Fruit fly (Drosophila melanogaster): ENCODE measurements around the gene rg.
A peak's percentile ranks its signal among the peaks of the same experiment; 100 is the strongest.

rg gene

dm6 chrX:5058688-5059087 is 26.9 kb upstream of the rg start (continued):
- TF ChIP-seq prd (optimal IDR thresholded peaks at IDR 0.05) (no peak), prd (GFP tag; IDR thresholded peaks at IDR 0.05) (0 out of 3 replicates have a peak, but pooled peaks have one; percentile 38), onecut (GFP tag; IDR thresholded peaks at IDR 0.05) (no peak), H15 (GFP tag; IDR thresholded peaks at IDR 0.05) (no peak), CG13624 (GFP tag; optimal IDR thresholded peaks at IDR 0.05) (no peak), CG11456 (GFP tag; IDR thresholded peaks at IDR 0.05) (no peak), CG1647 (GFP tag; optimal IDR thresholded peaks at IDR 0.05) (no peak), BEAF-32 (GFP tag; optimal IDR thresholded peaks at IDR 0.05) (no peak), Atf3 (GFP tag; optimal IDR thresholded peaks at IDR 0.05) (no peak), Vsx1 (GFP tag; optimal IDR thresholded peaks at IDR 0.05) (no peak), CG9727 (GFP tag; optimal IDR thresholded peaks at IDR 0.05) (no peak), CG17912 (GFP tag; optimal IDR thresholded peaks at IDR 0.05) (no peak), CG6854 (GFP tag; optimal IDR thresholded peaks at IDR 0.05) (no peak)

DNA sequence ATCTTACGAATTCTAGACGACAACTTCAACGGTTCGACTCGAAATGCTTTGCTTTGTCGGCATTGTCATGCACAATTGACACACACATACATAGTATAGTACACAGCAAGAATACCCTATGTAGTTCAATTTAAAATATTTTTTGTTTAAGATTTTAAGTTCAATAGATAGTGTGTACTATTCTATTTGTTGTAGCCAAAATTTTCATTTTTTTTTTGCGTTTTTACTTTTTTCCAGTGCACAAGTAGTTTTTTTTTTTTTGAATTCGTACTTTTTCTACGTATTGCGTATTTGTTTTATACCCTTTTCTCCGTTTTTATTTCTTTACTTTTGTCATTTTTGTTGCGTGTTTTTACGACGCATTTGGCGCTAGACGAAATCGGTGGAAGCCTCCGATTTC is 23.6 kb upstream of the rg start:
- TF ChIP-seq CG16815 (GFP tag; optimal IDR thresholded peaks at IDR 0.05) (peak; percentile 5), CG7839 (tag; optimal IDR thresholded peaks at IDR 0.05) (peak; percentile 36), al (GFP tag; IDR thresholded peaks at IDR 0.05) (0 out of 2 replicates have a peak, but pooled peaks have one; percentile 23), CG15514 (GFP tag; optimal IDR thresholded peaks at IDR 0.05) (no peak), ttk (GFP tag; IDR thresholded peaks at IDR 0.05) (no peak), Xbp1 (GFP tag; optimal IDR thresholded peaks at IDR 0.05) (peak; percentile 9), CG10565 (GFP tag; optimal IDR thresholded peaks at IDR 0.05) (no peak), bigmax (GFP tag; optimal IDR thresholded peaks at IDR 0.05) (no peak), sr (GFP tag; IDR thresholded peaks at IDR 0.05) (no peak), Xrp1 (GFP tag; IDR thresholded peaks at IDR 0.05) (peak; percentile 47; the same call in 1 of the 2 replicates), eve (GFP tag; optimal IDR thresholded peaks at IDR 0.05) (peak in 1 of 2 experiments; percentile 3), Myb (GFP tag; optimal IDR thresholded peaks at IDR 0.05) (no peak), ftz-f1 (GFP tag; optimal IDR thresholded peaks at IDR 0.05) (no peak), CG4820 (GFP tag; optimal IDR thresholded peaks at IDR 0.05) (no peak), CG3838 (GFP tag; optimal IDR thresholded peaks at IDR 0.05) (no peak), B-H1 (GFP tag; IDR thresholded peaks at IDR 0.05) (peak; percentile 36; the same call in 2 of the 3 replicates), klu (GFP tag; IDR thresholded peaks at IDR 0.05) (no peak), Jarid2 (GFP tag; optimal IDR thresholded peaks at IDR 0.05) (no peak), gt (GFP tag; IDR thresholded peaks at IDR 0.05) (no peak), phol (tag; optimal IDR thresholded peaks at IDR 0.05) (peak; percentile 14), gce (GFP tag; IDR thresholded peaks at IDR 0.05) (0 out of 3 replicates have a peak, but pooled peaks have one; percentile 15), CG17802 (tag; optimal IDR thresholded peaks at IDR 0.05) (no peak), row (GFP tag; IDR thresholded peaks at IDR 0.05) (peak; percentile 61), CG17186 (GFP tag; optimal IDR thresholded peaks at IDR 0.05) (no peak), CG9932 (GFP tag; IDR thresholded peaks at IDR 0.05) (peak; percentile 59), sc (optimal IDR thresholded peaks at IDR 0.05) (no peak), sc (GFP tag; optimal IDR thresholded peaks at IDR 0.05) (no peak), CG14710 (tag; optimal IDR thresholded peaks at IDR 0.05) (no peak), bsh (GFP tag; optimal IDR thresholded peaks at IDR 0.05) (peak in 1 of 2 experiments; percentile 30), CG2129 (GFP tag; IDR thresholded peaks at IDR 0.05; ENCODE audit: partially characterized antibody) (no peak), Lhr (GFP tag; optimal IDR thresholded peaks at IDR 0.05) (no peak), CG4707 (GFP tag; optimal IDR thresholded peaks at IDR 0.05) (no peak), unpg (GFP tag; optimal IDR thresholded peaks at IDR 0.05) (peak; percentile 35), CG8359 (GFP tag; optimal IDR thresholded peaks at IDR 0.05; ENCODE audit: borderline replicate concordance) (no peak), CG7556 (GFP tag; optimal IDR thresholded peaks at IDR 0.05) (peak; percentile 16), pzg (GFP tag; optimal IDR thresholded peaks at IDR 0.05) (no peak), CG16779 (GFP tag; IDR thresholded peaks at IDR 0.05) (no peak), psq (GFP tag; optimal IDR thresholded peaks at IDR 0.05) (no peak)

Data from whole organism, embryonic.